Worm (Caenorhabditis elegans): ENCODE measurements around the gene H27A22.1.

The H27A22.1 gene

DNA sequence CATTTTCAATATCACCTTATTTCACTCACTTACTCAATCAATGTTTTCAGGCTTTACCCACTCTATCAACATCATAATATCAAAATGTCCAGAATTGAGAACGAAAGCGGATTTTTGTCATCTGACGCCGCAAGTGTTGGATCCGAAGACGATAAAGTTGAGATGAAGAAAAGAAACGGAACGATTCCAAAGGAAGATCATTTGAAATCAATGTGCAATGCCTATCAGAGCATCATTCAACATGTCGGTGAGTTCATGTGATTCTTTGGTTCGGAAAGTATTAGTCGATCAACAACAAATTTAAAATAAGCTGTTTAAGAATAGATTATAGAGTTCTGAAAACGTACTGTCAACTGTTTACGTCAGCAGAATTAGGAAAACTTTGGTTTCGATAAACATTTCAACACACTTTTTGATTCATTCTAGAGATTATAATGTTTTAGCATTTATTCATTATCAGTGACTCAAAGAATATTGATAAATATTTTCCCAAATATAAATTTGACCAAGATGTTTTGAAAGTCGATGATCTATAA lies 37.5 kb upstream of the H27A22.1 start, which contains the start of gene cat-4:
TSS of gene cat-4 (plus strand) at position 51 of the 536 bp plus-strand sequence.
- peak; percentile 19 for TF ChIP-seq gmeb-1 (tag; optimal IDR thresholded peaks at IDR 0.05)
- no peak for TF ChIP-seq nhr-11 (tag; optimal IDR thresholded peaks at IDR 0.05)
- no peak for TF ChIP-seq crh-2 (tag; optimal IDR thresholded peaks at IDR 0.05)
- TF ChIP-seq mdl-1 (tag; optimal IDR thresholded peaks at IDR 0.05) = no peak
- TF ChIP-seq sma-9 (GFP tag; optimal IDR thresholded peaks at IDR 0.05) = peak; percentile 50
- no peak for TF ChIP-seq sma-9 (tag; optimal IDR thresholded peaks at IDR 0.05)

DNA sequence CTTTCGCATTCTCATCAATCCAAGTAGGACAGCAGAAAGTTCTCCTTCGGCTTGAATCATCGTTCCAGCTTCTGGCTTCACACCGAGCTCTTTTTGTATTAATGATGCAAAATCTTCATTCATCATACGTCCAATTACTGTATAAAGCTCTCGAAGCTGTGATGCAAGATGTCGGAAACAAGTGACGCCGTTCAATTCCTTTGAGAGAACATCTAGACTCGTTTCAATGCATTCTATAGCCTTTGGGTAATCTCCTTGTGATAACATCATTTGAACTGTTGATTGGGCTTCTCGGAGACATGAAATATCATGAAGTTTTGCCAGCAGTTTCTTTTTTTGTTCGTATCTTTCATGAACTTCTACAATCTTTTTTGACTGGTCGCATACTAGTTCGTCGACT lies 33.9 kb upstream of the H27A22.1 start:
- TF ChIP-seq snpc-4 (tag; optimal IDR thresholded peaks at IDR 0.05) (no peak), sma-3 (GFP tag; optimal IDR thresholded peaks at IDR 0.05) (no peak), skn-1 (tag; optimal IDR thresholded peaks at IDR 0.05) (no peak), lin-11 (tag; optimal IDR thresholded peaks at IDR 0.05) (no peak), ztf-4 (tag; optimal IDR thresholded peaks at IDR 0.05) (no peak), ceh-82 (tag; optimal IDR thresholded peaks at IDR 0.05) (no peak), nhr-129 (tag; optimal IDR thresholded peaks at IDR 0.05) (no peak)

DNA sequence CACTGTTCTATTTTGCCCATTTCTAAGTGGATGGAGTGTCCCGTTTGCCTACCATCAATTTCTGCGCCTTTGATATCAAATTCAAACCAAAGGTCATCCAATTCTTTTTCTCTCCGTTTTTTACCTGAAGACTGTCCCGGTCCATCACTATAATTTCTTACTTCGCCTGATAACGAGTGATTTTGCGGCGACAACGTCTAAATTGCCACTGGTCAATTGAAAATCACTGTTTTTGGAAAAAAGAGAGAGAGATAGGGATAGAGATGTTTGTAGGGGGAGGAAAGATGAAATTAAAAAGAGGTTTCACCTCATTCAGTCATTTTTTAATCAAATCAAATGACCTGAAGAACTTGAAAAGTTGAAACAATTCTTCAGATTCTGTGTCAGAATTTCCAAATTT lies 30.8 kb upstream of the H27A22.1 start:
- TF ChIP-seq Y55F3AM.14 (GFP tag; optimal IDR thresholded peaks at IDR 0.05) (no peak), sma-3 (GFP tag; optimal IDR thresholded peaks at IDR 0.05) (peak; percentile 21)

DNA sequence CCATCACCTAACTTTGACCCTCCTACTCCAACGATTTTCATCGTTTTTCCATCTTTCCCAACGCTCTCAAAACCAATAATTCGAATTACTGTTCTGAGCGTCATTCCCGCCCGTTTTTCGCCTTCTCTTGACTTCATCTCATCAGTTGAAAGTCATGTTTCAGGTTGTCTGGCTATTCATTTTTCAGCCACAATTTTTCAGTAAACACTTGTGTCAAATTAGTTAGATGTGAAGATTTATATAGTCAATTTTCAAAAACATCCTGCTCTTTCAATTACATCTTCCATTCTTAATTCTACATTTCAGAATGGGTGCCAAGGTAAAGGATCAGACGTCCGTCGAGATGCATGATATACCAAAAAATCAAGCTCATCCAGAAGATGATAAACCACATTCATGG lies 29.7 kb upstream of the H27A22.1 start, which contains the start of gene del-6:
TSS of gene del-6 (plus strand) at position 301 of the 400 bp plus-strand sequence.
- TF ChIP-seq unc-39 (tag; optimal IDR thresholded peaks at IDR 0.05) (no peak), unc-62 (GFP tag; optimal IDR thresholded peaks at IDR 0.05) (no peak), nhr-77 (tag; optimal IDR thresholded peaks at IDR 0.05) (no peak), nhr-12 (tag; optimal IDR thresholded peaks at IDR 0.05) (no peak), mbf-1 (tag; optimal IDR thresholded peaks at IDR 0.05) (no peak), lin-39 (tag; optimal IDR thresholded peaks at IDR 0.05) (no peak), elt-1 (tag; optimal IDR thresholded peaks at IDR 0.05) (no peak), alr-1 (tag; optimal IDR thresholded peaks at IDR 0.05) (no peak), ama-1 (optimal IDR thresholded peaks at IDR 0.05) (no peak), lin-11 (tag; optimal IDR thresholded peaks at IDR 0.05) (no peak), skn-1 (tag; optimal IDR thresholded peaks at IDR 0.05) (no peak), zag-1 (tag; optimal IDR thresholded peaks at IDR 0.05) (no peak), nhr-21 (tag; optimal IDR thresholded peaks at IDR 0.05) (no peak), F13H6.1 (tag; optimal IDR thresholded peaks at IDR 0.05) (no peak), ZK546.5 (tag; optimal IDR thresholded peaks at IDR 0.05) (no peak), mab-5 (tag; optimal IDR thresholded peaks at IDR 0.05) (no peak), nhr-129 (tag; optimal IDR thresholded peaks at IDR 0.05) (no peak), fos-1 (tag; optimal IDR thresholded peaks at IDR 0.05) (no peak), nhr-23 (tag; optimal IDR thresholded peaks at IDR 0.05) (no peak), nhr-10 (tag; optimal IDR thresholded peaks at IDR 0.05) (no peak)

DNA sequence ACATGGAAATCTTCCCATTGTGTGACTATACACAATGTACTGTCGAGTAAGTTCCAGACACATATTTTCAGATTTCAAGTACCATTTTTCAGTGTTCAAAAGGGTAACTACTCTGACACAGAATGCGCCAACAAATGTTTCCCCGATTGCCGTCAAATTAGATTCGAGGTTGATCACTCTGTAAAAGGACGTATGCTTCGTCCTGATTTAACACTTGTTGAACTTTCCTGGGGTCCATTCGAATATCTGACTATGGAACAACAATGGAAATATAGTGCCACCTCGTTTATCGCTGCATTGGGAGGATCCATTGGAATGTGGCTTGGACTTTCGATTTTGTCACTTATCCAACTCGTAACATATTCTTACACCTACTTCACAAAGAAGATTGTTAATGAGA lies 28.2 kb upstream of the H27A22.1 start:
- no peak for TF ChIP-seq nhr-11 (tag; optimal IDR thresholded peaks at IDR 0.05)
- TF ChIP-seq ztf-1 (GFP tag; conservative IDR thresholded peaks at IDR 0.05) = no peak
- TF ChIP-seq nhr-23 (tag; optimal IDR thresholded peaks at IDR 0.05) = no peak
- no peak for TF ChIP-seq crh-2 (tag; optimal IDR thresholded peaks at IDR 0.05)
- no peak for TF ChIP-seq lin-13 (GFP tag; optimal IDR thresholded peaks at IDR 0.05)
- no peak for TF ChIP-seq sma-3 (GFP tag; optimal IDR thresholded peaks at IDR 0.05)
- TF ChIP-seq nhr-12 (tag; optimal IDR thresholded peaks at IDR 0.05) = no peak
- TF ChIP-seq lin-39 (tag; optimal IDR thresholded peaks at IDR 0.05) = no peak
- TF ChIP-seq elt-1 (tag; optimal IDR thresholded peaks at IDR 0.05) = no peak
- no peak for TF ChIP-seq elt-3 (tag; optimal IDR thresholded peaks at IDR 0.05)

DNA sequence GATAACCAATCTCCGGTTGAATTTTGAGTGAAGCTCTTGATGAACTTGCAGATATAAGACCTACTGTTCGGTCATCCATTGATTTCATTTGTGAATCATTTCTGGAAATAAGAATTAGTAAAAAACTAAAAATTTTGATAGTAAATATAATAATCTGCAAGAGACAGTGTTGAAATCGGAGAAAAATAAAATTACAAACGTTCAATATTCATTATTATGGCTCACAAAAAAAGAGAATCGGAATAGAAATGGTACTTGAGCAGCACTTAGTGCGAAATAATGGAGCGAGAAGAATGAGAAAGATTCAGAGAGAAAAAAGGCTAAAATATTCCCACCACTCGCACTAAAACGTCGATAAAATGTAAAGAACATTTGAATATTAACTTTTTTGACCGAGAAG lies 26.0 kb upstream of the H27A22.1 start, which contains the start of gene vps-54:
TSS of gene vps-54 (minus strand) at position 101 of the 400 bp plus-strand sequence.
- no peak for TF ChIP-seq ceh-16 (tag; optimal IDR thresholded peaks at IDR 0.05)
- no peak for TF ChIP-seq blmp-1 (tag; optimal IDR thresholded peaks at IDR 0.05; ENCODE audit: insufficient read depth)
- TF ChIP-seq nhr-129 (tag; optimal IDR thresholded peaks at IDR 0.05) = no peak
- TF ChIP-seq ama-1 (optimal IDR thresholded peaks at IDR 0.05) = no peak
- TF ChIP-seq mbf-1 (tag; optimal IDR thresholded peaks at IDR 0.05) = no peak
- TF ChIP-seq sma-3 (GFP tag; optimal IDR thresholded peaks at IDR 0.05) = no peak
- no peak for TF ChIP-seq mab-5 (tag; optimal IDR thresholded peaks at IDR 0.05)
- no peak for TF ChIP-seq nhr-12 (tag; optimal IDR thresholded peaks at IDR 0.05)
- TF ChIP-seq ztf-1 (GFP tag; conservative IDR thresholded peaks at IDR 0.05) = no peak
- TF ChIP-seq elt-3 (tag; optimal IDR thresholded peaks at IDR 0.05) = no peak
- TF ChIP-seq egl-27 (tag; optimal IDR thresholded peaks at IDR 0.05) = no peak
- TF ChIP-seq gmeb-1 (tag; optimal IDR thresholded peaks at IDR 0.05) = no peak
- TF ChIP-seq sem-4 (tag; optimal IDR thresholded peaks at IDR 0.05) = no peak
- TF ChIP-seq nhr-77 (tag; optimal IDR thresholded peaks at IDR 0.05) = no peak
- TF ChIP-seq F13H6.1 (tag; optimal IDR thresholded peaks at IDR 0.05) = no peak
- no peak for TF ChIP-seq nhr-11 (tag; optimal IDR thresholded peaks at IDR 0.05)
- TF ChIP-seq aly-2 (tag; optimal IDR thresholded peaks at IDR 0.05) = no peak
- no peak for TF ChIP-seq nhr-25 (tag; optimal IDR thresholded peaks at IDR 0.05)
